Fruit fly (Drosophila melanogaster) Kc167 (cell line): Measurements from ENCODE around the gene CG10089.

Experiments
- Myc ChIP-seq: fragments of >200 bp; optimal IDR thresholded peaks from 2 replicates; lab custom pipeline; 2017; ENCODE audit warnings: missing external identifiers
- Sin3A ChIP-seq: fragments of >200 bp; optimal IDR thresholded peaks from 2 replicates; lab custom pipeline; 2018; ENCODE audit warnings: missing external identifiers
- h ChIP-seq: fragments of >200 bp; optimal IDR thresholded peaks from 3 replicates; lab custom pipeline; 2018; ENCODE audit warnings: missing external identifiers
- insv ChIP-seq: fragments of >200 bp; optimal IDR thresholded peaks from 3 replicates; lab custom pipeline; 2018; ENCODE audit warnings: missing external identifiers
- psq ChIP-seq: fragments of >200 bp; optimal IDR thresholded peaks from 2 replicates; lab custom pipeline; 2017; ENCODE audit warnings: missing external identifiers
- ttk ChIP-seq: sonication (Bioruptor generic); optimal IDR thresholded peaks from 2 replicates; lab custom pipeline; 2017; ENCODE audit warnings: missing external identifiers

CG10089 gene

dm6 chr3L:13490689-13491348 is 16.2 kb upstream of the CG10089 start:
- TF ChIP-seq ttk (lab: Kevin White, UChicago) (no peak), Myc (lab: Kevin White, UChicago) (no peak), h (no peak), insv (lab: Kevin White, UChicago) (no peak), Sin3A (lab: Kevin White, UChicago) (no peak), psq (no peak)

dm6 chr3L:13489193-13489752 is 14.7 kb upstream of the CG10089 start:
- TF ChIP-seq h: no peak
- no peak for TF ChIP-seq psq
- TF ChIP-seq insv (lab: Kevin White, UChicago): no peak
- TF ChIP-seq Sin3A (lab: Kevin White, UChicago): no peak
- TF ChIP-seq ttk (lab: Kevin White, UChicago): no peak
- no peak for TF ChIP-seq Myc (lab: Kevin White, UChicago)

- TF ChIP-seq h (no peak), Myc (lab: Kevin White, UChicago) (no peak), insv (lab: Kevin White, UChicago) (no peak), ttk (lab: Kevin White, UChicago) (no peak), psq (no peak), Sin3A (lab: Kevin White, UChicago) (no peak)
Measured at dm6 chr3L:13488129-13488876, 13.7 kb upstream of the CG10089 start.

dm6 chr3L:13486860-13487404 is 12.3 kb upstream of the CG10089 start:
- TF ChIP-seq Myc (lab: Kevin White, UChicago) (no peak), Sin3A (lab: Kevin White, UChicago) (no peak), psq (no peak), h (no peak), ttk (lab: Kevin White, UChicago) (no peak), insv (lab: Kevin White, UChicago) (no peak)

- no peak for TF ChIP-seq psq
Measured at dm6 chr3L:13486041-13486859, 11.7 kb upstream of the CG10089 start, which contains the start of the genes Abp1 and Tgi. TSS of gene Abp1 (minus strand) at chr3L:13486280. TSS of gene Tgi (plus strand) at chr3L:13486797.

dm6 chr3L:13480241-13480627 is 5.6 kb upstream of the CG10089 start:
- TF ChIP-seq psq (no peak), insv (lab: Kevin White, UChicago) (no peak), h (no peak), ttk (lab: Kevin White, UChicago) (no peak), Myc (lab: Kevin White, UChicago) (no peak), Sin3A (lab: Kevin White, UChicago) (no peak)

- TF ChIP-seq h: no peak
- TF ChIP-seq Myc (lab: Kevin White, UChicago): no peak
- no peak for TF ChIP-seq insv (lab: Kevin White, UChicago)
- TF ChIP-seq psq: no peak
- TF ChIP-seq Sin3A (lab: Kevin White, UChicago): no peak
- no peak for TF ChIP-seq ttk (lab: Kevin White, UChicago)
Measured at dm6 chr3L:13479609-13480240, 5.1 kb upstream of the CG10089 start.

dm6 chr3L:13479204-13479600 is 4.6 kb upstream of the CG10089 start:
- TF ChIP-seq ttk (lab: Kevin White, UChicago): no peak
- TF ChIP-seq psq: no peak
- TF ChIP-seq Myc (lab: Kevin White, UChicago): no peak

- no peak for TF ChIP-seq h
- no peak for TF ChIP-seq Sin3A (lab: Kevin White, UChicago)
- no peak for TF ChIP-seq psq
- no peak for TF ChIP-seq Myc (lab: Kevin White, UChicago)
- TF ChIP-seq ttk (lab: Kevin White, UChicago): no peak
- no peak for TF ChIP-seq insv (lab: Kevin White, UChicago)
Measured at dm6 chr3L:13478339-13479203, 4.0 kb upstream of the CG10089 start.

dm6 chr3L:13477453-13478184 is 3.0 kb upstream of the CG10089 start, which contains the start of gene stv:
TSS of gene stv (plus strand) at chr3L:13477541.
- TF ChIP-seq ttk (lab: Kevin White, UChicago) (no peak), insv (lab: Kevin White, UChicago) (no peak), Myc (lab: Kevin White, UChicago) (no peak), psq (no peak), h (no peak), Sin3A (lab: Kevin White, UChicago) (no peak)
